Worm (Caenorhabditis elegans): ENCODE measurements around the gene R102.4.

ce11 chrIV:10699660-10700059 is 4.6 kb upstream of the R102.4 start, which contains the start of gene R102.11:
- TF ChIP-seq ama-1 (optimal IDR thresholded peaks at IDR 0.05) (no peak), pha-4 (tag; optimal IDR thresholded peaks at IDR 0.05) (no peak)
